Fruit fly (Drosophila melanogaster) whole organism, prepupa: ENCODE results near the gene Arpc5.

Source experiments
- Blimp-1 ChIP-seq: fragments of 200-800 bp; sonication (Bioruptor generic); optimal IDR thresholded peaks from 3 replicates; lab custom pipeline; 2017; ENCODE audit warnings: missing biosample characterization, missing genetic modification characterization, mild to moderate bottlenecking, moderate library complexity, missing genetic modification reagents
- CG7368 ChIP-seq: fragments of 200-800 bp; sonication (Bioruptor generic); optimal IDR thresholded peaks from 3 replicates; lab custom pipeline; 2016; ENCODE audit warnings: missing biosample characterization, missing genetic modification characterization
- Gug ChIP-seq: fragments of 200-800 bp; sonication (Bioruptor generic); IDR thresholded peaks from 2 replicates; pipeline ENCODE4 v1.3.6; 2022; ENCODE audit warnings: missing biosample characterization, missing genetic modification characterization
- Hr39 ChIP-seq: fragments of 200-800 bp; sonication (Bioruptor generic); optimal IDR thresholded peaks from 2 replicates; lab custom pipeline; 2016; ENCODE audit warnings: missing biosample characterization, missing genetic modification characterization
- Sox102F ChIP-seq: fragments of 200-800 bp; sonication (Bioruptor generic); optimal IDR thresholded peaks from 2 replicates; lab custom pipeline; 2016; ENCODE audit warnings: missing biosample characterization, mild to moderate bottlenecking, missing genetic modification characterization
- Sox15 ChIP-seq: fragments of 200-800 bp; sonication (Bioruptor generic); optimal IDR thresholded peaks from 3 replicates; lab custom pipeline; 2016; ENCODE audit warnings: missing biosample characterization, missing genetic modification characterization
- dac ChIP-seq: fragments of 200-800 bp; sonication (Bioruptor generic); optimal IDR thresholded peaks from 2 replicates; lab custom pipeline; 2017; ENCODE audit warnings: missing biosample characterization, mild to moderate bottlenecking, missing genetic modification characterization
- net ChIP-seq: fragments of 200-800 bp; sonication (Bioruptor generic); optimal IDR thresholded peaks from 3 replicates; lab custom pipeline; 2016; ENCODE audit warnings: missing biosample characterization, missing genetic modification characterization
- pdm3 ChIP-seq: fragments of 200-800 bp; sonication (Bioruptor generic); optimal IDR thresholded peaks from 3 replicates; lab custom pipeline; 2016; ENCODE audit warnings: missing biosample characterization, missing genetic modification characterization
- salr ChIP-seq, 2 experiments: fragments of 200-800 bp; sonication (Bioruptor generic); optimal IDR thresholded peaks; 3 replicates each; lab custom pipeline; 2016 to 2018; ENCODE audit warnings: missing biosample characterization in 2 of 2, missing genetic modification characterization in 2 of 2, mild to moderate bottlenecking in 1 of 2
- spab ChIP-seq: fragments of 200-800 bp; sonication (Bioruptor generic); optimal IDR thresholded peaks from 2 replicates; lab custom pipeline; 2017; ENCODE audit warnings: missing biosample characterization, mild to moderate bottlenecking, missing genetic modification characterization, missing genetic modification reagents
- vri ChIP-seq: fragments of 200-800 bp; sonication (Bioruptor generic); optimal IDR thresholded peaks from 3 replicates; lab custom pipeline; 2016; ENCODE audit warnings: missing biosample characterization, mild to moderate bottlenecking, missing genetic modification characterization

- TF ChIP-seq Sox15 = no peak
- TF ChIP-seq Hr39 (GFP tag; lab: Kevin White, UChicago) = no peak
- no peak for TF ChIP-seq pdm3 (GFP tag; lab: Kevin White, UChicago)
- TF ChIP-seq spab (GFP tag; lab: Kevin White, UChicago) = no peak
- TF ChIP-seq dac = no peak
- no peak for TF ChIP-seq salr (GFP tag; optimal IDR thresholded peaks at IDR 0.05; lab: Kevin White, UChicago)
- TF ChIP-seq Sox102F (GFP tag; lab: Kevin White, UChicago) = no peak
- no peak for TF ChIP-seq Blimp-1 (GFP tag; lab: Kevin White, UChicago)
- TF ChIP-seq vri = no peak
- TF ChIP-seq net = no peak
- TF ChIP-seq Gug (GFP tag; lab: Robert Waterston, UW) = no peak
- no peak for TF ChIP-seq CG7368 (GFP tag; lab: Kevin White, UChicago)
These were observed 47.4 kb downstream of the Arpc5 start for dm6 chr2L:2627507-2627906.
